Worm (Caenorhabditis elegans) whole organism, L1 larva: ENCODE results near the gene npp-1.

Experiments
- C04F5.9 ChIP-seq: sonication (generic microtip); optimal IDR thresholded peaks from 2 replicates; lab custom pipeline; 2016; ENCODE audit warnings: missing genetic modification characterization, missing compliant biosample characterization
- C34B4.2 ChIP-seq: sonication (generic microtip); optimal IDR thresholded peaks from 2 replicates; lab custom pipeline; 2017; ENCODE audit warnings: mild to moderate bottlenecking, missing genetic modification characterization, missing compliant biosample characterization
- F16B12.6 ChIP-seq: fragments of 150-350 bp; optimal IDR thresholded peaks from 2 replicates; lab custom pipeline; 2014; ENCODE audit warnings: missing biosample characterization, missing genetic modification characterization
- Y116A8C.19 ChIP-seq: sonication (generic microtip); optimal IDR thresholded peaks from 2 replicates; lab custom pipeline; 2016; ENCODE audit warnings: missing compliant biosample characterization, missing genetic modification characterization, borderline replicate concordance
- aha-1 ChIP-seq: fragments of 150-350 bp; optimal IDR thresholded peaks from 2 replicates; lab custom pipeline; 2014; ENCODE audit warnings: missing biosample characterization, missing genetic modification characterization
- ceh-63 ChIP-seq: fragments of 200-800 bp; sonication (Bioruptor generic); optimal IDR thresholded peaks from 2 replicates; lab custom pipeline; 2018; ENCODE audit warnings: mild to moderate bottlenecking, missing genetic modification characterization, missing compliant biosample characterization
- ceh-88 ChIP-seq: fragments of 200-800 bp; sonication (Bioruptor generic); IDR thresholded peaks from 2 replicates; pipeline ENCODE4 v1.3.6; 2022; ENCODE audit warnings: missing genetic modification characterization, missing compliant biosample characterization
- efl-1 ChIP-seq, 4 experiments: fragments of 150-350 bp; optimal IDR thresholded peaks in 3 of 4; peaks in 1 of 4; 1 replicate in 1 of 4; 2 replicates in 3 of 4; lab custom pipeline; 2014; ENCODE audit warnings: missing biosample characterization in 2 of 4, missing genetic modification characterization in 2 of 4, missing genetic modification reagents in 2 of 4
- efl-3 ChIP-seq: fragments of 200-800 bp; sonication (Bioruptor generic); optimal IDR thresholded peaks from 2 replicates; lab custom pipeline; 2018; ENCODE audit warnings: mild to moderate bottlenecking, missing genetic modification characterization, missing compliant biosample characterization
- elt-2 ChIP-seq: sonication (generic microtip); optimal IDR thresholded peaks from 2 replicates; lab custom pipeline; 2016; ENCODE audit warnings: missing genetic modification characterization, mild to moderate bottlenecking, inconsistent platforms, missing compliant biosample characterization, missing genetic modification reagents
- fos-1 ChIP-seq: fragments of 150-350 bp; optimal IDR thresholded peaks from 2 replicates; lab custom pipeline; 2014; ENCODE audit warnings: missing biosample characterization, missing genetic modification characterization
- grh-1 ChIP-seq: fragments of 200-800 bp; sonication (Bioruptor generic); IDR thresholded peaks from 2 replicates; pipeline ENCODE4 v1.3.6; 2022; ENCODE audit warnings: missing genetic modification reagents, missing genetic modification characterization, missing compliant biosample characterization
- hpl-2 ChIP-seq: fragments of 150-350 bp; optimal IDR thresholded peaks from 2 replicates; lab custom pipeline; 2014; ENCODE audit warnings: missing biosample characterization, missing genetic modification reagents, missing genetic modification characterization
- jun-1 ChIP-seq: fragments of 150-350 bp; optimal IDR thresholded peaks from 2 replicates; lab custom pipeline; 2014; ENCODE audit warnings: missing biosample characterization, missing genetic modification reagents, missing genetic modification characterization
- lin-13 ChIP-seq: fragments of 150-350 bp; optimal IDR thresholded peaks from 2 replicates; lab custom pipeline; 2014; ENCODE audit warnings: missing biosample characterization, missing genetic modification reagents, missing genetic modification characterization
- lin-14 ChIP-seq: fragments of 200-800 bp; sonication (Bioruptor generic); optimal IDR thresholded peaks from 2 replicates; lab custom pipeline; 2018; ENCODE audit warnings: mild to moderate bottlenecking, missing genetic modification characterization, moderate library complexity, missing compliant biosample characterization
- lin-39 ChIP-seq: fragments of 150-350 bp; optimal IDR thresholded peaks from 2 replicates; lab custom pipeline; 2014; ENCODE audit warnings: missing biosample characterization, missing genetic modification reagents, missing genetic modification characterization
- lsy-2 ChIP-seq, 2 experiments: fragments of 150-350 bp; optimal IDR thresholded peaks; 2 replicates each; lab custom pipeline; 2014; ENCODE audit warnings: missing biosample characterization in 2 of 2, missing genetic modification characterization in 2 of 2
- mab-9 ChIP-seq: fragments of 200-800 bp; sonication (Bioruptor generic); IDR thresholded peaks from 2 replicates; pipeline ENCODE4 v1.3.6; 2022; ENCODE audit warnings: missing genetic modification reagents, missing genetic modification characterization, missing compliant biosample characterization
- mef-2 ChIP-seq: fragments of 150-350 bp; optimal IDR thresholded peaks from 2 replicates; lab custom pipeline; 2014; ENCODE audit warnings: missing biosample characterization, missing genetic modification characterization
- nhr-11 ChIP-seq: fragments of 150-350 bp; optimal IDR thresholded peaks from 2 replicates; lab custom pipeline; 2014; ENCODE audit warnings: missing biosample characterization, missing genetic modification characterization
- nhr-20 ChIP-seq: sonication (generic microtip); optimal IDR thresholded peaks from 2 replicates; lab custom pipeline; 2016; ENCODE audit warnings: mild to moderate bottlenecking, missing genetic modification characterization, missing compliant biosample characterization
- nhr-237 ChIP-seq: fragments of 150-350 bp; optimal IDR thresholded peaks from 2 replicates; lab custom pipeline; 2014; ENCODE audit warnings: missing biosample characterization, missing genetic modification characterization
- nhr-76 ChIP-seq: sonication (generic microtip); optimal IDR thresholded peaks from 2 replicates; lab custom pipeline; 2017; ENCODE audit warnings: missing biosample characterization, missing genetic modification characterization
- nhr-85 ChIP-seq: sonication (generic microtip); peaks from one replicate; lab custom pipeline; 2016; ENCODE audit warnings: missing genetic modification characterization, inconsistent platforms, missing compliant biosample characterization
- pax-3 ChIP-seq: fragments of 200-800 bp; sonication (Bioruptor generic); optimal IDR thresholded peaks from 2 replicates; lab custom pipeline; 2018; ENCODE audit warnings: mild to moderate bottlenecking, missing genetic modification characterization, moderate library complexity, missing compliant biosample characterization
- pqm-1 ChIP-seq: sonication (generic microtip); optimal IDR thresholded peaks from 3 replicates; lab custom pipeline; 2017; ENCODE audit warnings: missing biosample characterization, missing genetic modification characterization
- rnt-1 ChIP-seq: sonication (generic microtip); optimal IDR thresholded peaks from 2 replicates; lab custom pipeline; 2016; ENCODE audit warnings: mild to moderate bottlenecking, missing genetic modification characterization, moderate library complexity, missing compliant biosample characterization
- skn-1 ChIP-seq: fragments of 150-350 bp; optimal IDR thresholded peaks from 2 replicates; lab custom pipeline; 2014; ENCODE audit warnings: missing biosample characterization, missing genetic modification characterization
- sup-37 ChIP-seq: fragments of 200-800 bp; sonication (Bioruptor generic); optimal IDR thresholded peaks from 2 replicates; lab custom pipeline; 2018; ENCODE audit warnings: mild to moderate bottlenecking, missing genetic modification characterization, missing compliant biosample characterization
- swsn-7 ChIP-seq: sonication (generic microtip); optimal IDR thresholded peaks from 2 replicates; lab custom pipeline; 2016; ENCODE audit warnings: missing genetic modification characterization, missing compliant biosample characterization
- tlp-1 ChIP-seq: fragments of 150-350 bp; optimal IDR thresholded peaks from 2 replicates; lab custom pipeline; 2014; ENCODE audit warnings: missing biosample characterization, missing genetic modification characterization
- unc-130 ChIP-seq: fragments of 150-350 bp; optimal IDR thresholded peaks from 2 replicates; lab custom pipeline; 2017; ENCODE audit warnings: missing biosample characterization, missing genetic modification characterization, inconsistent platforms
- unc-62 ChIP-seq: fragments of 150-350 bp; optimal IDR thresholded peaks from 2 replicates; lab custom pipeline; 2014; ENCODE audit warnings: missing biosample characterization, missing genetic modification reagents, missing genetic modification characterization
- unc-98 ChIP-seq: fragments of 200-800 bp; sonication (Bioruptor generic); IDR thresholded peaks from 2 replicates; pipeline ENCODE4 v1.3.6; 2022; ENCODE audit warnings: missing genetic modification characterization, missing compliant biosample characterization
- zag-1 ChIP-seq: fragments of 150-350 bp; optimal IDR thresholded peaks from 2 replicates; lab custom pipeline; 2014; ENCODE audit warnings: missing biosample characterization, missing genetic modification characterization
- ztf-11 ChIP-seq, 2 experiments: sonication (generic microtip); optimal IDR thresholded peaks; 2 replicates each; lab custom pipeline; 2016 to 2017; ENCODE audit warnings: missing genetic modification characterization in 2 of 2, missing biosample characterization in 1 of 2, missing compliant biosample characterization in 1 of 2
- ztf-4 ChIP-seq: fragments of 150-350 bp; optimal IDR thresholded peaks from 2 replicates; lab custom pipeline; 2014; ENCODE audit warnings: missing biosample characterization, missing genetic modification characterization

Gene npp-1

ce11 chrIV:9843760-9844159 lies 14.5 kb upstream of the npp-1 start, which contains the start of gene nspd-2:
TSS of gene nspd-2 (plus strand) at chrIV:9844060.
- no peak for TF ChIP-seq swsn-7 (tag; lab: Kevin White, UChicago)
- no peak for TF ChIP-seq lin-39 (tag; lab: Kevin White, UChicago)
- TF ChIP-seq nhr-11: no peak
- no peak for TF ChIP-seq lin-14 (GFP tag; lab: Kevin White, UChicago)
- TF ChIP-seq, all 84 proteins: peak for 0

- TF ChIP-seq efl-1 (optimal IDR thresholded peaks at IDR 0.05; lab: Kevin White, UChicago) (no peak), efl-1 (GFP tag; optimal IDR thresholded peaks at IDR 0.05 in 1 of 2; lab: Kevin White, UChicago) (peak in 1 of 2 experiments; percentile 64), ceh-88 (GFP tag; lab: Robert Waterston, UW) (no peak)
Observed at ce11 chrIV:9846574-9846973, 11.7 kb upstream of the npp-1 start, which contains the start of gene K07F5.6. TSS of gene K07F5.6 (minus strand) at chrIV:9846674.

- TF ChIP-seq Y116A8C.19 (tag; lab: Kevin White, UChicago): no peak
- TF ChIP-seq hpl-2 (GFP tag; lab: Kevin White, UChicago): no peak
- no peak for TF ChIP-seq grh-1
- no peak for TF ChIP-seq C04F5.9
Observed at ce11 chrIV:9848075-9848474, 10.2 kb upstream of the npp-1 start, which contains the start of gene K07F5.7. TSS of gene K07F5.7 (minus strand) at chrIV:9848175.

ce11 chrIV:9849624-9850023 lies 8.7 kb upstream of the npp-1 start, which contains the start of gene K07F5.8:
TSS of gene K07F5.8 (minus strand) at chrIV:9849724.
- TF ChIP-seq rnt-1 (no peak), unc-98 (no peak), elt-2 (tag; lab: Kevin White, UChicago) (no peak), ztf-4 (no peak), nhr-20 (no peak), skn-1 (tag; lab: Kevin White, UChicago) (no peak), lsy-2 (tag; optimal IDR thresholded peaks at IDR 0.05; lab: Kevin White, UChicago) (no peak), pqm-1 (tag; lab: Kevin White, UChicago) (no peak), nhr-85 (tag; lab: Kevin White, UChicago) (no peak), jun-1 (no peak), nhr-11 (no peak), unc-62 (GFP tag; lab: Kevin White, UChicago) (no peak), unc-130 (no peak), F16B12.6 (tag; lab: Kevin White, UChicago) (no peak), C34B4.2 (tag; lab: Kevin White, UChicago) (no peak), mef-2 (tag; lab: Kevin White, UChicago) (no peak), nhr-237 (no peak)

- no peak for TF ChIP-seq jun-1
- TF ChIP-seq ceh-63 (GFP tag; lab: Kevin White, UChicago): no peak
- no peak for TF ChIP-seq ztf-11 (tag; optimal IDR thresholded peaks at IDR 0.05; lab: Kevin White, UChicago)
- TF ChIP-seq grh-1: no peak
- no peak for TF ChIP-seq nhr-20
- no peak for TF ChIP-seq C04F5.9
- no peak for TF ChIP-seq aha-1 (tag; lab: Kevin White, UChicago)
- no peak for TF ChIP-seq efl-3 (GFP tag; lab: Kevin White, UChicago)
- TF ChIP-seq fos-1: no peak
- TF ChIP-seq pax-3 (tag; lab: Kevin White, UChicago): no peak
- TF ChIP-seq mab-9 (GFP tag; lab: Robert Waterston, UW): no peak
- TF ChIP-seq nhr-76 (tag; lab: Kevin White, UChicago): no peak
- TF ChIP-seq nhr-11: no peak
- TF ChIP-seq zag-1 (tag; lab: Kevin White, UChicago): no peak
- TF ChIP-seq lin-13 (GFP tag; lab: Kevin White, UChicago): no peak
- TF ChIP-seq sup-37 (GFP tag; lab: Kevin White, UChicago): no peak
- no peak for TF ChIP-seq swsn-7 (tag; lab: Kevin White, UChicago)
- TF ChIP-seq tlp-1 (tag; lab: Kevin White, UChicago): no peak
Observed at ce11 chrIV:9850931-9851330, 7.4 kb upstream of the npp-1 start, which contains the start of gene ssp-10. TSS of gene ssp-10 (minus strand) at chrIV:9851031.
